Worm (Caenorhabditis elegans): ENCODE measurements around the gene C18A3.11.

The C18A3.11 gene

ce11 chrII:5707532-5707931, 23.3 kb upstream of the C18A3.11 start, which contains the start of gene osta-2:
osta-2 (plus strand) TSS chrII:5707691.
- no peak for TF ChIP-seq cnd-1 (tag; optimal IDR thresholded peaks at IDR 0.05)
- no peak for TF ChIP-seq ceh-83 (GFP tag; optimal IDR thresholded peaks at IDR 0.05)
- TF ChIP-seq nhr-237 (tag; optimal IDR thresholded peaks at IDR 0.05) = no peak
- no peak for TF ChIP-seq M03D4.4 (tag; optimal IDR thresholded peaks at IDR 0.05)
- TF ChIP-seq mab-5 (tag; optimal IDR thresholded peaks at IDR 0.05) = no peak
- TF ChIP-seq nhr-2 (tag; optimal IDR thresholded peaks at IDR 0.05) = no peak
- no peak for TF ChIP-seq blmp-1 (tag; optimal IDR thresholded peaks at IDR 0.05)

DNA sequence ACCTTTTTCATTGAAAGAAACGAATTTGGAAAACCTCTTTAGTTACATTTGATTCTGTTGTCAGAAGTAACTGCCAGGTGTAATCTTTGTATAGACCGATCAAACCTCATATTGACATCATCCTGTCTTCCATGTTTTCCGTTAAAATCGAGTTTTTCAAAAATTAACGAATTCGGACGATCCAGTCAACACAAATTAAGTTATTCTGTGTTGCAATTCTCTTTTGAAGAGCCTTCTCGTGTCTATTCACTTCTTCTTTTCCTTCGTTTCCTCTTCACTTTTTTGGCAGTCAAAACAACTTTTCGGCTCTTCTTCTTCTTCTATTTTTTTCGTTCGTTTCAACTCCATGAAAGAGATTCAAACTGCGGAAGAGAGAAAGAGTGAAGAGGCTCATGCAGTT, 22.7 kb upstream of the C18A3.11 start:
- TF ChIP-seq ces-1 (GFP tag; optimal IDR thresholded peaks at IDR 0.05) (peak; percentile 89), flh-1 (GFP tag; optimal IDR thresholded peaks at IDR 0.05) (no peak)

- TF ChIP-seq bed-3 (GFP tag; optimal IDR thresholded peaks at IDR 0.05) (no peak), unc-120 (tag; optimal IDR thresholded peaks at IDR 0.05; ENCODE audit: poor library complexity, severe bottlenecking) (no peak), nhr-2 (tag; optimal IDR thresholded peaks at IDR 0.05) (no peak), sem-2 (GFP tag; optimal IDR thresholded peaks at IDR 0.05) (no peak), nhr-28 (tag; optimal IDR thresholded peaks at IDR 0.05) (no peak), hlh-1 (tag; optimal IDR thresholded peaks at IDR 0.05) (no peak), ceh-83 (GFP tag; optimal IDR thresholded peaks at IDR 0.05) (no peak), ham-2 (GFP tag; optimal IDR thresholded peaks at IDR 0.05) (no peak), snpc-4 (tag; optimal IDR thresholded peaks at IDR 0.05) (no peak), pha-4 (tag; optimal IDR thresholded peaks at IDR 0.05) (no peak), nhr-237 (tag; optimal IDR thresholded peaks at IDR 0.05) (no peak), blmp-1 (tag; optimal IDR thresholded peaks at IDR 0.05) (no peak), ceh-43 (GFP tag; optimal IDR thresholded peaks at IDR 0.05) (no peak), mab-5 (tag; optimal IDR thresholded peaks at IDR 0.05) (no peak), drap-1 (GFP tag; optimal IDR thresholded peaks at IDR 0.05) (no peak), elt-3 (tag; optimal IDR thresholded peaks at IDR 0.05) (no peak), mls-2 (tag; optimal IDR thresholded peaks at IDR 0.05) (no peak), tbx-8 (GFP tag; optimal IDR thresholded peaks at IDR 0.05) (no peak), ztf-11 (tag; optimal IDR thresholded peaks at IDR 0.05) (no peak), unc-39 (tag; optimal IDR thresholded peaks at IDR 0.05) (no peak)
These were observed 20.0 kb upstream of the C18A3.11 start for ce11 chrII:5710835-5711234.

DNA sequence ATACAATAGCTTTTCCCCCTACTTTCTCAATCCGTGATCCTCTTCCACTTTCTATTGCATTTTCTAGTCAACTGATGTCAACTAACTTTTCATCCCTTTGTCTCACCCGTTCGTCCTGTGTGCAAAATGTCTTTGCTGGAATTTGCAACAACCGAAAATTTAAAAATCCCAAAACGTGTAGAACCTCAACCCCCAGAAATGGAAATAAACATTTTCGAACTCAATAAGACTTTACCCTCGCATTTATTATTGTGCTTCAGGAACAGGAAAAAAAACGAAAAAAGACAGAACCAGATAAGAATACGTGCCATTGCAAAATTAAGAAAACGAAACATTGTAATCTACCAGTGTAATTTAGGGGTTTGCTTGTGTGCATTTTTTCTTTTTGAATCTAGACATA, 18.7 kb upstream of the C18A3.11 start:
- TF ChIP-seq sem-2 (GFP tag; optimal IDR thresholded peaks at IDR 0.05) = no peak
- peak; percentile 23 for TF ChIP-seq elt-3 (tag; optimal IDR thresholded peaks at IDR 0.05)

- TF ChIP-seq nhr-76 (tag; optimal IDR thresholded peaks at IDR 0.05) (no peak), snpc-4 (tag; optimal IDR thresholded peaks at IDR 0.05) (no peak), pha-4 (tag; optimal IDR thresholded peaks at IDR 0.05) (peak; percentile 45), nhr-12 (tag; optimal IDR thresholded peaks at IDR 0.05) (no peak), ham-2 (GFP tag; optimal IDR thresholded peaks at IDR 0.05) (no peak), blmp-1 (tag; optimal IDR thresholded peaks at IDR 0.05) (no peak), lsy-2 (tag; optimal IDR thresholded peaks at IDR 0.05) (peak; percentile 74), hlh-1 (tag; optimal IDR thresholded peaks at IDR 0.05) (peak; percentile 46), ceh-83 (GFP tag; optimal IDR thresholded peaks at IDR 0.05) (no peak), mls-2 (tag; optimal IDR thresholded peaks at IDR 0.05) (peak; percentile 57), sem-2 (GFP tag; optimal IDR thresholded peaks at IDR 0.05) (no peak), nhr-28 (tag; optimal IDR thresholded peaks at IDR 0.05) (no peak), M03D4.4 (tag; optimal IDR thresholded peaks at IDR 0.05) (peak; percentile 7), nhr-237 (tag; optimal IDR thresholded peaks at IDR 0.05) (peak; percentile 49), lin-13 (tag; optimal IDR thresholded peaks at IDR 0.05) (peak; percentile 53), zip-8 (tag; optimal IDR thresholded peaks at IDR 0.05) (no peak), sptf-1 (tag; optimal IDR thresholded peaks at IDR 0.05) (peak; percentile 35), nhr-2 (tag; optimal IDR thresholded peaks at IDR 0.05) (no peak), lin-32 (GFP tag; optimal IDR thresholded peaks at IDR 0.05) (no peak), flh-1 (GFP tag; optimal IDR thresholded peaks at IDR 0.05) (no peak), bed-3 (GFP tag; optimal IDR thresholded peaks at IDR 0.05) (no peak), mep-1 (tag; optimal IDR thresholded peaks at IDR 0.05) (peak; percentile 77), ceh-39 (tag; optimal IDR thresholded peaks at IDR 0.05) (peak; percentile 47)
These were observed 16.0 kb upstream of the C18A3.11 start, which contains the start of the genes tiar-1 and lelo-4 for ce11 chrII:5714807-5715206. tiar-1 (minus strand) TSS chrII:5714823. lelo-4 (plus strand) TSS chrII:5714924.

Data from whole organism, mixed stage, embryonic.